Fruit fly (Drosophila melanogaster): ENCODE results near the gene Nagk.

dm6 chr3R:15340052-15340732, 2.9 kb downstream of the Nagk start, which contains the start of gene SerRS-m:
- no peak for TF ChIP-seq usp (GFP tag; optimal IDR thresholded peaks at IDR 0.05)
- TF ChIP-seq psq (optimal IDR thresholded peaks at IDR 0.05), result no peak
- TF ChIP-seq CG8478 (optimal IDR thresholded peaks at IDR 0.05), result no peak
